Fruit fly (Drosophila melanogaster) whole organism, prepupa: ENCODE results near the gene aqz.

ENCODE experiments used
- CG10669 ChIP-seq: fragments of 200-800 bp; sonication (Bioruptor generic); optimal IDR thresholded peaks from 3 replicates; lab custom pipeline; 2018; ENCODE audit warnings: missing biosample characterization, mild to moderate bottlenecking, missing genetic modification characterization, moderate library complexity
- CG11762 ChIP-seq: fragments of 200-800 bp; sonication (Bioruptor generic); optimal IDR thresholded peaks from 3 replicates; lab custom pipeline; 2016; ENCODE audit warnings: missing biosample characterization, missing genetic modification characterization; ENCODE audit not compliant: insufficient read depth
- CG6163 ChIP-seq: fragments of 200-800 bp; sonication (Bioruptor generic); IDR thresholded peaks from 3 replicates; pipeline ENCODE4 v1.3.6; 2022; ENCODE audit warnings: missing biosample characterization, missing genetic modification characterization
- CG7368 ChIP-seq: fragments of 200-800 bp; sonication (Bioruptor generic); optimal IDR thresholded peaks from 3 replicates; lab custom pipeline; 2016; ENCODE audit warnings: missing biosample characterization, missing genetic modification characterization
- Hr39 ChIP-seq: fragments of 200-800 bp; sonication (Bioruptor generic); optimal IDR thresholded peaks from 2 replicates; lab custom pipeline; 2016; ENCODE audit warnings: missing biosample characterization, missing genetic modification characterization
- Lpt ChIP-seq: fragments of 200-800 bp; sonication (Bioruptor generic); optimal IDR thresholded peaks from 3 replicates; lab custom pipeline; 2016; ENCODE audit warnings: missing biosample characterization, missing genetic modification characterization
- OdsH ChIP-seq: fragments of 200-800 bp; sonication (Bioruptor generic); optimal IDR thresholded peaks from 3 replicates; lab custom pipeline; 2016; ENCODE audit warnings: missing biosample characterization, missing genetic modification characterization
- Smox ChIP-seq: fragments of 200-800 bp; sonication (Bioruptor generic); optimal IDR thresholded peaks from 3 replicates; lab custom pipeline; 2016; ENCODE audit warnings: missing biosample characterization, missing genetic modification characterization
- Sox14 ChIP-seq: fragments of 200-800 bp; sonication (Bioruptor generic); optimal IDR thresholded peaks from 3 replicates; lab custom pipeline; 2016; ENCODE audit warnings: missing biosample characterization, missing genetic modification characterization
- esn ChIP-seq: fragments of 200-800 bp; sonication (Bioruptor generic); optimal IDR thresholded peaks from 2 replicates; lab custom pipeline; 2016; ENCODE audit warnings: missing biosample characterization, mild to moderate bottlenecking, missing genetic modification characterization, moderate library complexity
- ss ChIP-seq, 2 experiments: fragments of 200-800 bp; sonication (Bioruptor generic); optimal IDR thresholded peaks; 2 replicates in 1 of 2; 3 replicates in 1 of 2; lab custom pipeline; 2017 to 2018; ENCODE audit warnings: mild to moderate bottlenecking in 2 of 2, missing biosample characterization in 2 of 2, missing genetic modification characterization in 2 of 2, moderate library complexity in 1 of 2

- TF ChIP-seq Sox14 (GFP tag; lab: Kevin White, UChicago) (no peak), CG11762 (GFP tag; lab: Kevin White, UChicago) (no peak), CG6163 (GFP tag; lab: Robert Waterston, UW) (no peak; the same call in 2 of the 3 replicates), ss (GFP tag; optimal IDR thresholded peaks at IDR 0.05; lab: Kevin White, UChicago) (peak; percentile 34 to 35), CG7368 (GFP tag; lab: Kevin White, UChicago) (no peak), Hr39 (GFP tag; lab: Kevin White, UChicago) (no peak), OdsH (GFP tag; lab: Kevin White, UChicago) (no peak), Lpt (no peak), Smox (GFP tag; lab: Kevin White, UChicago) (no peak), CG10669 (GFP tag; lab: Kevin White, UChicago) (no peak), esn (GFP tag; lab: Kevin White, UChicago) (no peak)
Measured at dm6 chr3R:8863094-8863865, 42.8 kb upstream of the aqz start.
